Fruit fly (Drosophila melanogaster): ENCODE data around the gene NFAT.

dm6 chrX:13670329-13670847, 45.8 kb downstream of the NFAT start:
- TF ChIP-seq Myc (optimal IDR thresholded peaks at IDR 0.05) (no peak), sv (GFP tag; optimal IDR thresholded peaks at IDR 0.05) (no peak), lola (GFP tag; optimal IDR thresholded peaks at IDR 0.05) (no peak), Sp1 (GFP tag; optimal IDR thresholded peaks at IDR 0.05) (no peak), Jra (GFP tag; optimal IDR thresholded peaks at IDR 0.05) (no peak)

Measured in whole organism, wandering third instar larva.